Worm (Caenorhabditis elegans) whole organism, L4/young adult: ENCODE results near the gene M05D6.8.

Experiments used
- W03F9.2 ChIP-seq: fragments of 150-350 bp; optimal IDR thresholded peaks from 2 replicates; lab custom pipeline; 2014; ENCODE audit warnings: missing biosample characterization, missing genetic modification characterization
- him-1 ChIP-seq: sonication (generic microtip); optimal IDR thresholded peaks from 2 replicates; lab custom pipeline; 2016; ENCODE audit warnings: missing genotype, missing genetic modification reagents, missing genetic modification characterization, missing compliant biosample characterization

DNA sequence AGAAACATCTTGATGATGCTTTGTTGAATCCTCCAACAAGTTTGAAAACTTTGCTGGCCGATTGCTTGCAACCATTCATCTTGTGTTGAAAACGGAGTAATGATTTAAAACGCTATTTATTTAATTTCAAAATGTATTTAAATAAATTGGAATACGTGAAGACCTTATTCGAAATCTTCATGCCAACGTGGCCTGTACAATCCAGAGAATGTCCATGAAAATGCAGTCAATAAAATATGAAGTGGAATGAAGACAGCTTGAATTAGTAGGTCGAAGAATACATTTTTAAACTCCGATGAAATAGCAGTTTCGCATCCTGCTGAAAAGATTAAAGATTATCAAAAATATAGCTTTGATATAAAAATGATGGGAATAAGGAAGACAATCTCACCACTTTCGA is 16.5 kb downstream of the M05D6.8 start, which contains the start of gene F22B5.5:
- TF ChIP-seq him-1 (tag; lab: Kevin White, UChicago) (no peak), W03F9.2 (tag; lab: Kevin White, UChicago) (no peak)
